Worm (Caenorhabditis elegans) whole organism, L4 larva: Measurements from ENCODE around the gene dnj-11.

ENCODE experiments used
- R02D3.7 ChIP-seq: fragments of 150-350 bp; sonication (generic microtip); optimal IDR thresholded peaks from 3 replicates; lab custom pipeline; 2014; ENCODE audit warnings: missing biosample characterization, missing genetic modification characterization
- ceh-44 ChIP-seq: fragments of 200-800 bp; sonication (Bioruptor generic); IDR thresholded peaks from 2 replicates; pipeline ENCODE4 v1.3.6; 2022; ENCODE audit warnings: missing genetic modification reagents, missing genetic modification characterization, missing compliant biosample characterization
- daf-12 ChIP-seq: fragments of 150-350 bp; optimal IDR thresholded peaks from 2 replicates; lab custom pipeline; 2014; ENCODE audit warnings: missing biosample characterization, missing genetic modification reagents, missing genetic modification characterization
- egl-27 ChIP-seq: sonication (generic microtip); optimal IDR thresholded peaks from 3 replicates; lab custom pipeline; 2017; ENCODE audit warnings: missing biosample characterization, missing genetic modification reagents, missing genetic modification characterization
- fkh-10 ChIP-seq: fragments of 150-350 bp; optimal IDR thresholded peaks from 2 replicates; lab custom pipeline; 2014; ENCODE audit warnings: missing biosample characterization, missing genetic modification reagents, missing genetic modification characterization
- lin-15B ChIP-seq: fragments of 150-350 bp; sonication (generic microtip); optimal IDR thresholded peaks from 3 replicates; lab custom pipeline; 2014; ENCODE audit warnings: missing biosample characterization, missing genetic modification characterization
- lin-38 ChIP-seq: fragments of 200-800 bp; sonication (Bioruptor generic); IDR thresholded peaks from 2 replicates; pipeline ENCODE4 v1.3.6; 2022; ENCODE audit warnings: missing genetic modification reagents, missing genetic modification characterization, missing compliant biosample characterization
- lin-39 ChIP-seq: fragments of 150-350 bp; optimal IDR thresholded peaks from 2 replicates; lab custom pipeline; 2014; ENCODE audit warnings: missing biosample characterization, missing genetic modification reagents, missing genetic modification characterization
- nhr-237 ChIP-seq: sonication (generic microtip); optimal IDR thresholded peaks from 2 replicates; lab custom pipeline; 2017; ENCODE audit warnings: missing biosample characterization, missing genetic modification characterization
- nhr-28 ChIP-seq: fragments of 150-350 bp; optimal IDR thresholded peaks from 2 replicates; lab custom pipeline; 2014; ENCODE audit warnings: missing biosample characterization, missing genetic modification characterization
- nhr-76 ChIP-seq: fragments of 150-350 bp; optimal IDR thresholded peaks from 2 replicates; lab custom pipeline; 2014; ENCODE audit warnings: missing biosample characterization, missing genetic modification characterization
- pha-4 ChIP-seq, 2 experiments: fragments of 150-350 bp in 1 of 2; fragments of 200-800 bp in 1 of 2; sonication (Bioruptor generic) in 1 of 2; IDR thresholded peaks in 1 of 2; optimal IDR thresholded peaks in 1 of 2; 2 replicates each; pipeline versions ENCODE4 v1.3.6 to Lab custom; 2014 to 2022; ENCODE audit warnings: missing genetic modification characterization in 2 of 2, missing genetic modification reagents in 2 of 2, missing biosample characterization in 1 of 2, missing compliant biosample characterization in 1 of 2
- unc-39 ChIP-seq: sonication (generic microtip); optimal IDR thresholded peaks from 2 replicates; lab custom pipeline; 2017; ENCODE audit warnings: missing biosample characterization, missing genetic modification characterization
- unc-62 ChIP-seq, 3 experiments: fragments of 150-350 bp in 1 of 3; sonication (generic microtip); optimal IDR thresholded peaks in 2 of 3; peaks in 1 of 3; 1 replicate in 1 of 3; 2 replicates in 2 of 3; lab custom pipeline; 2014 to 2017; ENCODE audit warnings: missing biosample characterization in 3 of 3, missing genetic modification characterization in 3 of 3, missing genetic modification reagents in 3 of 3, missing genotype in 1 of 3

DNA sequence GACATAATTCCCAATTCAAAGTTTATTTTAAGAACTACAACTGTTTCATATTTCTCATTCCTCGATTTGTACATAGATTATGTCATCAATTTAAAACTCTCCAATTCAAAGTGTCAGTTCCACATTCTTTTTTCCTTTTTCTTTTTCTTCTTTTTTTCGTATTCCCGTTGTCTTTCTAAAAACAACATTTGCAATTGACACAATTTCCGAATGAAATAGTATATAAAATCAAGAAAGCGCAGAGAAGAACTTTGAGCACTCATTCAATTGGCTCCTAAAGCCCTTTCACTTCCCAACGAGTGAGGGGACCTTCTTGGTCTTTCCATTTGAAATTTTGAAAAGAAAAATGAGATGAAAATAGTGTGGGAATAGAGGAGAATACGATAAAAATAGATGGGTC, 38.3 kb upstream of the dnj-11 start:
- TF ChIP-seq egl-27 (tag; lab: Kevin White, UChicago) (no peak), daf-12 (tag; lab: Kevin White, UChicago) (no peak), nhr-28 (tag; lab: Kevin White, UChicago) (no peak), lin-15B (no peak), lin-39 (no peak), lin-38 (GFP tag; lab: Robert Waterston, UW) (no peak), unc-39 (tag; lab: Kevin White, UChicago) (no peak), R02D3.7 (tag; lab: Kevin White, UChicago) (no peak), unc-62 (GFP tag; optimal IDR thresholded peaks at IDR 0.05 in 1 of 2; lab: Kevin White, UChicago) (no peak), unc-62 (tag; optimal IDR thresholded peaks at IDR 0.05; lab: Kevin White, UChicago) (no peak), nhr-76 (tag; lab: Kevin White, UChicago) (no peak), fkh-10 (GFP tag; lab: Kevin White, UChicago) (peak; percentile 25), nhr-237 (tag; lab: Kevin White, UChicago) (no peak), ceh-44 (GFP tag; lab: Robert Waterston, UW) (no peak), pha-4 (GFP tag; IDR thresholded peaks at IDR 0.05; lab: Robert Waterston, UW) (no peak), pha-4 (tag; optimal IDR thresholded peaks at IDR 0.05; lab: Kevin White, UChicago) (no peak)
